Fruit fly (Drosophila melanogaster) Kc167 (cell line): ENCODE data around the gene z.

Source experiments
- Myc ChIP-seq: fragments of >200 bp; optimal IDR thresholded peaks from 2 replicates; lab custom pipeline; 2017; ENCODE audit warnings: missing external identifiers
- h ChIP-seq: fragments of >200 bp; optimal IDR thresholded peaks from 3 replicates; lab custom pipeline; 2018; ENCODE audit warnings: missing external identifiers
- ttk ChIP-seq: sonication (Bioruptor generic); optimal IDR thresholded peaks from 2 replicates; lab custom pipeline; 2017; ENCODE audit warnings: missing external identifiers

DNA sequence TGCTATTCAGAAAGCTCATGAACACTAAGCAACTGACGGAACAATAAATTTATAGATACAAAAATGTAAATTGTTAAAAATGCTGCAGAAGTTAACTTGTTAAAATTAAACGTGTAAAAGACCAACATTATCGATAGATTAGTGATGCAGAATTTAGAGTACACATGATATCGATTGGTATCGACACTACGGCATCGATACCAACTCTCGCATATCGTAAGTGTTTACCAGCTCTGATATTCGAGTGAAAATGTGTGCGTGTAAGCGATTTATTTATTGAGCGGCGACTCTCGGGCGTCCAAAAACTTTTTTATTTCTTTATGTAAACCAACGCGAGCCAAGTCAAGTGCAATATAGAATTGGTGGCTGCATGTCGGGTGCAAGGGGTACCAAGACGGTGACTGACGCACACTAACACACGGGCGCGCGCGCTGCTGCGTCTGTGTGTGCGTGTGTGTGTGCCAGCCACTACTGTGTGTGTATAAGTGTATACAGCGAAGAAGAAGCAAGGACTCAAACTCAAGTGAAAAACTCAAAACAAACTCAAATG, at the start of gene z:
- no peak for TF ChIP-seq h (lab: Kevin White, UChicago)
- no peak for TF ChIP-seq ttk (lab: Kevin White, UChicago)
- TF ChIP-seq Myc (lab: Kevin White, UChicago) = no peak
